Worm (Caenorhabditis elegans) whole organism, young adult: ENCODE measurements around the gene Y43C5B.3.
A peak's percentile ranks its signal among the peaks of the same experiment; 100 is the strongest.

Source experiments
- B0019.2 ChIP-seq: fragments of 200-800 bp; sonication (Bioruptor generic); conservative IDR thresholded peaks from 2 replicates; pipeline ENCODE4 v1.3.6; 2022; ENCODE audit warnings: missing genetic modification reagents, missing genetic modification characterization, missing compliant biosample characterization
- F55B11.4 ChIP-seq: sonication (generic microtip); optimal IDR thresholded peaks from 2 replicates; lab custom pipeline; 2016; ENCODE audit warnings: missing compliant biosample characterization, missing genetic modification characterization, borderline replicate concordance; ENCODE audit not compliant: insufficient read depth
- K11D2.4 ChIP-seq: fragments of 200-800 bp; sonication (Bioruptor generic); IDR thresholded peaks from 2 replicates; pipeline ENCODE4 v1.3.6; 2022; ENCODE audit warnings: missing genetic modification reagents, missing genetic modification characterization, missing compliant biosample characterization
- aptf-2 ChIP-seq: fragments of 200-800 bp; sonication (Bioruptor generic); conservative IDR thresholded peaks from 2 replicates; pipeline ENCODE4 v1.3.6; 2022; ENCODE audit warnings: missing genetic modification reagents, missing genetic modification characterization, missing compliant biosample characterization
- ceh-79 ChIP-seq: sonication (generic microtip); optimal IDR thresholded peaks from 2 replicates; lab custom pipeline; 2017; ENCODE audit warnings: mild to moderate bottlenecking, missing genetic modification characterization, missing compliant biosample characterization
- ceh-91 ChIP-seq: fragments of 200-800 bp; sonication (Bioruptor generic); IDR thresholded peaks from 2 replicates; pipeline ENCODE4 v1.3.6; 2022; ENCODE audit warnings: missing genetic modification reagents, missing genetic modification characterization, missing compliant biosample characterization
- hlh-12 ChIP-seq: sonication (generic microtip); optimal IDR thresholded peaks from 2 replicates; lab custom pipeline; 2016; ENCODE audit warnings: missing genetic modification characterization, missing compliant biosample characterization
- hmg-1.2 ChIP-seq: fragments of 200-800 bp; sonication (Bioruptor generic); IDR thresholded peaks from 2 replicates; pipeline ENCODE4 v1.3.6; 2022; ENCODE audit warnings: missing genetic modification reagents, missing genetic modification characterization, missing compliant biosample characterization
- hmg-20 ChIP-seq: fragments of 200-800 bp; sonication (Bioruptor generic); IDR thresholded peaks from 2 replicates; pipeline ENCODE4 v1.3.6; 2022; ENCODE audit warnings: missing genetic modification reagents, missing genetic modification characterization, missing compliant biosample characterization
- lin-35 ChIP-seq, 3 experiments: fragments of 150-350 bp in 2 of 3; sonication (generic microtip) in 1 of 3; optimal IDR thresholded peaks; 2 replicates each; lab custom pipeline; 2014 to 2018; ENCODE audit warnings: missing biosample characterization in 3 of 3, missing genetic modification characterization in 3 of 3, missing genetic modification reagents in 3 of 3
- snpc-4 ChIP-seq, 5 experiments: fragments of 150-350 bp in 1 of 5; sonication (generic microtip) in 4 of 5; optimal IDR thresholded peaks; 2 replicates each; lab custom pipeline; 2014 to 2018; ENCODE audit warnings: missing genetic modification characterization in 5 of 5, missing biosample characterization in 3 of 5, antibody characterized with exemption in 2 of 5, mild to moderate bottlenecking in 2 of 5, missing compliant biosample characterization in 2 of 5, missing genotype in 2 of 5, moderate library complexity in 2 of 5, missing genetic modification reagents in 1 of 5
- ztf-26 ChIP-seq: sonication (generic microtip); optimal IDR thresholded peaks from 2 replicates; lab custom pipeline; 2017; ENCODE audit warnings: missing genetic modification characterization, missing compliant biosample characterization

- TF ChIP-seq ceh-91 (GFP tag; lab: Robert Waterston, UW), result no peak
- no peak for TF ChIP-seq snpc-4 (GFP tag; optimal IDR thresholded peaks at IDR 0.05; lab: Kevin White, UChicago)
- no peak for TF ChIP-seq snpc-4 (tag; optimal IDR thresholded peaks at IDR 0.05; lab: Kevin White, UChicago)
- no peak for TF ChIP-seq hlh-12
- no peak for TF ChIP-seq aptf-2
- no peak for TF ChIP-seq B0019.2 (GFP tag; lab: Robert Waterston, UW)
- no peak for TF ChIP-seq hmg-20 (GFP tag; lab: Robert Waterston, UW)
- no peak for TF ChIP-seq ztf-26 (tag; lab: Kevin White, UChicago)
- no peak for TF ChIP-seq ceh-79 (tag; lab: Kevin White, UChicago)
- TF ChIP-seq hmg-1.2 (GFP tag; lab: Robert Waterston, UW), result peak; percentile 59; the same call in 1 of the 2 replicates
- TF ChIP-seq lin-35 (GFP tag; optimal IDR thresholded peaks at IDR 0.05; lab: Kevin White, UChicago), result peak in 1 of 3 experiments; percentile 70
- no peak for TF ChIP-seq K11D2.4 (GFP tag; lab: Robert Waterston, UW)
- TF ChIP-seq F55B11.4 (tag; lab: Kevin White, UChicago), result no peak
These were observed 53.0 kb downstream of the Y43C5B.3 start, which contains the start of gene gpa-7 for ce11 chrIV:10403193-10404058.
